Fruit fly (Drosophila melanogaster): ENCODE results near the gene ATPsynO.

- TF ChIP-seq CG8632 (GFP tag; optimal IDR thresholded peaks at IDR 0.05) (no peak), CG3032 (tag; optimal IDR thresholded peaks at IDR 0.05) (no peak), Blimp-1 (GFP tag; optimal IDR thresholded peaks at IDR 0.05) (no peak), Sox102F (GFP tag; optimal IDR thresholded peaks at IDR 0.05) (no peak), OdsH (GFP tag; optimal IDR thresholded peaks at IDR 0.05) (no peak), pdm3 (GFP tag; optimal IDR thresholded peaks at IDR 0.05) (no peak), CG16779 (tag; optimal IDR thresholded peaks at IDR 0.05) (no peak), fd59A (GFP tag; optimal IDR thresholded peaks at IDR 0.05) (no peak)
Observed at dm6 chr3R:15309924-15310323, 44.5 kb downstream of the ATPsynO start, which contains the start of gene Tm2.

All from whole organism, prepupa.